Worm (Caenorhabditis elegans) whole organism, late embryonic: ENCODE data around the gene Y82E9BL.12.

Experiments used
- ets-4 ChIP-seq: sonication (generic microtip); optimal IDR thresholded peaks from 2 replicates; lab custom pipeline; 2016; ENCODE audit warnings: missing genetic modification characterization, missing compliant biosample characterization
- nhr-11 ChIP-seq: fragments of 150-350 bp; optimal IDR thresholded peaks from 2 replicates; lab custom pipeline; 2014; ENCODE audit warnings: missing biosample characterization, missing genetic modification characterization
- pha-4 ChIP-seq: fragments of 150-350 bp; optimal IDR thresholded peaks from 2 replicates; lab custom pipeline; 2018; ENCODE audit warnings: missing biosample characterization, missing genetic modification reagents, missing genetic modification characterization
- pros-1 ChIP-seq: fragments of 150-350 bp; optimal IDR thresholded peaks from 2 replicates; lab custom pipeline; 2014; ENCODE audit warnings: missing biosample characterization, missing genetic modification reagents, missing genetic modification characterization
- sox-4 ChIP-seq: sonication (generic microtip); optimal IDR thresholded peaks from 2 replicates; lab custom pipeline; 2017; ENCODE audit warnings: mild to moderate bottlenecking, missing genetic modification characterization, inconsistent platforms, missing compliant biosample characterization

- no peak for TF ChIP-seq nhr-11 (tag; lab: Kevin White, UChicago)
- TF ChIP-seq sox-4 (tag; lab: Kevin White, UChicago) = no peak
- no peak for TF ChIP-seq pha-4
- TF ChIP-seq ets-4 (tag; lab: Kevin White, UChicago) = no peak
- TF ChIP-seq pros-1 (tag; lab: Kevin White, UChicago) = no peak
Measured at ce11 chrIII:1297604-1298003, 11.4 kb upstream of the Y82E9BL.12 start, which contains the start of gene fbxa-28.
